Worm (Caenorhabditis elegans): Measurements from ENCODE around the gene F42H10.3.

ce11 chrIII:8504176-8504763 lies 20.3 kb downstream of the F42H10.3 start:
- TF ChIP-seq hlh-1 (tag; optimal IDR thresholded peaks at IDR 0.05): no peak
- TF ChIP-seq ces-1 (GFP tag; optimal IDR thresholded peaks at IDR 0.05): no peak
- TF ChIP-seq snpc-4 (tag; optimal IDR thresholded peaks at IDR 0.05): no peak
- TF ChIP-seq ceh-39 (tag; optimal IDR thresholded peaks at IDR 0.05): no peak
- no peak for TF ChIP-seq unc-62 (GFP tag; optimal IDR thresholded peaks at IDR 0.05)

Data from whole organism, mixed stage, embryonic.